Worm (Caenorhabditis elegans) whole organism, young adult: Measurements from ENCODE around the gene oac-1.

Source experiments
- F55B11.4 ChIP-seq: sonication (generic microtip); optimal IDR thresholded peaks from 2 replicates; lab custom pipeline; 2016; ENCODE audit warnings: missing compliant biosample characterization, missing genetic modification characterization, borderline replicate concordance; ENCODE audit not compliant: insufficient read depth
- K12H6.12 ChIP-seq: fragments of 200-800 bp; sonication (Bioruptor generic); optimal IDR thresholded peaks from 2 replicates; lab custom pipeline; 2018; ENCODE audit warnings: mild to moderate bottlenecking, missing genetic modification characterization, missing compliant biosample characterization
- ama-1 ChIP-seq, 3 experiments: fragments of 150-350 bp in 1 of 3; sonication (generic microtip) in 2 of 3; optimal IDR thresholded peaks; 2 replicates each; lab custom pipeline; 2014 to 2018; ENCODE audit warnings: missing biosample characterization in 2 of 3, missing genetic modification characterization in 2 of 3, missing genetic modification reagents in 2 of 3
- attf-3 ChIP-seq: fragments of 200-800 bp; sonication (Bioruptor generic); conservative IDR thresholded peaks from 2 replicates; pipeline ENCODE4 v1.3.6; 2022; ENCODE audit warnings: missing genetic modification reagents, missing genetic modification characterization, missing compliant biosample characterization
- ccch-3 ChIP-seq: fragments of 200-800 bp; sonication (Bioruptor generic); optimal IDR thresholded peaks from 2 replicates; lab custom pipeline; 2018; ENCODE audit warnings: mild to moderate bottlenecking, missing genetic modification characterization, missing compliant biosample characterization
- dpl-1 ChIP-seq: fragments of 150-350 bp; optimal IDR thresholded peaks from 2 replicates; lab custom pipeline; 2014; ENCODE audit warnings: missing biosample characterization, missing genetic modification reagents, missing genetic modification characterization
- efl-1 ChIP-seq: fragments of 150-350 bp; optimal IDR thresholded peaks from 2 replicates; lab custom pipeline; 2014; ENCODE audit warnings: missing biosample characterization, missing genetic modification reagents, missing genetic modification characterization
- egl-44 ChIP-seq: fragments of 200-800 bp; sonication (Bioruptor generic); IDR thresholded peaks from 2 replicates; pipeline ENCODE4 v1.3.6; 2022; ENCODE audit warnings: missing genetic modification reagents, missing genetic modification characterization, missing compliant biosample characterization
- madf-6 ChIP-seq: fragments of 200-800 bp; sonication (Bioruptor generic); IDR thresholded peaks from 2 replicates; pipeline ENCODE4 v1.3.6; 2022; ENCODE audit warnings: missing genetic modification reagents, missing genetic modification characterization, missing compliant biosample characterization
- mcd-1 ChIP-seq: fragments of 200-800 bp; sonication (Bioruptor generic); IDR thresholded peaks from 2 replicates; pipeline ENCODE4 v1.3.6; 2022; ENCODE audit warnings: missing genetic modification reagents, missing genetic modification characterization, missing compliant biosample characterization
- snpc-1.1 ChIP-seq: sonication (generic microtip); optimal IDR thresholded peaks from 2 replicates; lab custom pipeline; 2017; ENCODE audit warnings: missing genetic modification characterization, mild to moderate bottlenecking, missing compliant biosample characterization, antibody characterized with exemption, moderate library complexity, missing genotype, missing genetic modification reagents; ENCODE audit not compliant: insufficient read depth
- snpc-3.4 ChIP-seq: sonication (generic microtip); optimal IDR thresholded peaks from 2 replicates; lab custom pipeline; 2017; ENCODE audit warnings: missing genetic modification characterization, mild to moderate bottlenecking, missing compliant biosample characterization, antibody characterized with exemption, moderate library complexity, missing genotype, missing genetic modification reagents
- tlf-1 ChIP-seq: fragments of 200-800 bp; sonication (Bioruptor generic); optimal IDR thresholded peaks from 2 replicates; lab custom pipeline; 2018; ENCODE audit warnings: mild to moderate bottlenecking, missing genetic modification characterization, missing compliant biosample characterization
- ztf-26 ChIP-seq: sonication (generic microtip); optimal IDR thresholded peaks from 2 replicates; lab custom pipeline; 2017; ENCODE audit warnings: missing genetic modification characterization, missing compliant biosample characterization

DNA sequence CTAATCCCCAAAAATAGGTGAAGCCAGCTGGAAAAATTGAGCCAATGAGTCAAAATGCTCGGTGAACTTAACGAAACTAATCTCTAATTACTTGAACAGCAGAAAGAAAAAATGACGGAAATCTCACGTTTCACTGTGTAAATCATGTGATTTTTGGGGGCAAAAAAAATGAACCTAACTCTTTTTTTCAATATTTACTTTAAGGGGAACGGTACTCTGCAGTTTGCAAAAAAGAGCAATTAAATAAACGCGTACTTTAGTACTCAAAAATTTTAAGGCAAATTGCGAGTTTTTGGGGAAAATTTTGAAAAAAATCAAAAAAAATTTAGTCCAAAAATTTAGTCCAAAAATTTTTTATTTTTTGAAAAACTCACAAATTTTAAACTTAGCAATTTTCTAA is 24.7 kb downstream of the oac-1 start:
- TF ChIP-seq attf-3 (GFP tag; lab: Robert Waterston, UW) (no peak), madf-6 (GFP tag; lab: Robert Waterston, UW) (no peak), egl-44 (no peak), ama-1 (optimal IDR thresholded peaks at IDR 0.05; lab: Kevin White, UChicago) (no peak), ama-1 (GFP tag; optimal IDR thresholded peaks at IDR 0.05; lab: Kevin White, UChicago) (no peak), F55B11.4 (tag; lab: Kevin White, UChicago) (no peak), tlf-1 (GFP tag; lab: Kevin White, UChicago) (no peak), ztf-26 (tag; lab: Kevin White, UChicago) (no peak), K12H6.12 (no peak), efl-1 (no peak), snpc-3.4 (tag; lab: Kevin White, UChicago) (no peak), dpl-1 (GFP tag; lab: Kevin White, UChicago) (no peak), mcd-1 (GFP tag; lab: Robert Waterston, UW) (no peak), snpc-1.1 (tag; lab: Kevin White, UChicago) (no peak), ccch-3 (GFP tag; lab: Kevin White, UChicago) (no peak)
